Fruit fly (Drosophila melanogaster) whole organism, pupa: Measurements from ENCODE around the gene MED24.

ENCODE experiments used
- CG10348 ChIP-seq: fragments of 200-800 bp; sonication (Bioruptor generic); IDR thresholded peaks from 2 replicates; pipeline ENCODE4 v1.3.6; 2022; ENCODE audit warnings: missing biosample characterization, missing genetic modification characterization
- CG12605 ChIP-seq: fragments of 200-800 bp; sonication (Bioruptor generic); IDR thresholded peaks from 2 replicates; pipeline ENCODE4 v1.3.6; 2022; ENCODE audit warnings: missing biosample characterization, missing genetic modification characterization
- CG13204 ChIP-seq: fragments of 200-800 bp; sonication (Bioruptor generic); optimal IDR thresholded peaks from 2 replicates; lab custom pipeline; 2018; ENCODE audit warnings: missing biosample characterization, mild to moderate bottlenecking, missing genetic modification characterization, moderate library complexity
- CG14655 ChIP-seq: fragments of 200-800 bp; sonication (Bioruptor generic); optimal IDR thresholded peaks from 3 replicates; lab custom pipeline; 2017; ENCODE audit warnings: mild to moderate bottlenecking, missing biosample characterization, missing genetic modification reagents, missing genetic modification characterization
- CG15710 ChIP-seq: fragments of 200-800 bp; sonication (Bioruptor generic); optimal IDR thresholded peaks from 2 replicates; lab custom pipeline; 2018; ENCODE audit warnings: missing biosample characterization, mild to moderate bottlenecking, missing genetic modification characterization, moderate library complexity
- CG17806 ChIP-seq: fragments of 200-800 bp; sonication (Bioruptor generic); optimal IDR thresholded peaks from 2 replicates; lab custom pipeline; 2018; ENCODE audit warnings: missing biosample characterization, mild to moderate bottlenecking, missing genetic modification characterization, moderate library complexity
- CG32121 ChIP-seq: fragments of 200-800 bp; sonication (Bioruptor generic); IDR thresholded peaks from 2 replicates; pipeline ENCODE4 v1.3.6; 2022; ENCODE audit warnings: missing biosample characterization, missing genetic modification characterization
- CG34367 ChIP-seq: fragments of 200-800 bp; sonication (Bioruptor generic); optimal IDR thresholded peaks from 2 replicates; lab custom pipeline; 2018; ENCODE audit warnings: missing biosample characterization, mild to moderate bottlenecking, missing genetic modification characterization
- CG4496 ChIP-seq: fragments of 200-800 bp; sonication (Bioruptor generic); IDR thresholded peaks from 3 replicates; pipeline ENCODE4 v1.3.6; 2022; ENCODE audit warnings: missing biosample characterization, missing genetic modification characterization
- CG8159 ChIP-seq: fragments of 200-800 bp; sonication (Bioruptor generic); optimal IDR thresholded peaks from 3 replicates; lab custom pipeline; 2018; ENCODE audit warnings: missing biosample characterization, mild to moderate bottlenecking, missing genetic modification characterization, moderate library complexity
- CG8301 ChIP-seq: fragments of 200-800 bp; sonication (Bioruptor generic); optimal IDR thresholded peaks from 2 replicates; lab custom pipeline; 2018; ENCODE audit warnings: missing biosample characterization, mild to moderate bottlenecking, missing genetic modification characterization
- CG9948 ChIP-seq: fragments of 200-800 bp; sonication (Bioruptor generic); optimal IDR thresholded peaks from 2 replicates; lab custom pipeline; 2018; ENCODE audit warnings: missing biosample characterization, mild to moderate bottlenecking, missing genetic modification characterization, moderate library complexity
- D1 ChIP-seq: fragments of 200-800 bp; sonication (Bioruptor generic); optimal IDR thresholded peaks from 2 replicates; lab custom pipeline; 2018; ENCODE audit warnings: missing biosample characterization, mild to moderate bottlenecking, missing genetic modification characterization, moderate library complexity
- EcR ChIP-seq: fragments of 200-800 bp; sonication (Bioruptor generic); optimal IDR thresholded peaks from 3 replicates; lab custom pipeline; 2019; ENCODE audit warnings: missing biosample characterization, missing genetic modification characterization, mild to moderate bottlenecking, moderate library complexity, missing genetic modification reagents
- Ets98B ChIP-seq: fragments of 200-800 bp; sonication (Bioruptor generic); IDR thresholded peaks from 2 replicates; pipeline ENCODE4 v1.3.6; 2022; ENCODE audit warnings: missing biosample characterization, missing genetic modification characterization
- Pif1A ChIP-seq: fragments of 200-800 bp; sonication (Bioruptor generic); optimal IDR thresholded peaks from 3 replicates; lab custom pipeline; 2016; ENCODE audit warnings: missing biosample characterization, missing genetic modification characterization
- Pif1B ChIP-seq: fragments of 200-800 bp; sonication (Bioruptor generic); optimal IDR thresholded peaks from 3 replicates; lab custom pipeline; 2016; ENCODE audit warnings: missing biosample characterization, missing genetic modification characterization
- Snoo ChIP-seq: fragments of 200-800 bp; sonication (Bioruptor generic); optimal IDR thresholded peaks from 3 replicates; lab custom pipeline; 2017; ENCODE audit warnings: missing biosample characterization, mild to moderate bottlenecking, missing genetic modification characterization, inconsistent platforms
- fd96Ca ChIP-seq: fragments of 200-800 bp; sonication (Bioruptor generic); IDR thresholded peaks from 3 replicates; pipeline ENCODE4 v1.3.6; 2022; ENCODE audit warnings: missing biosample characterization, missing genetic modification characterization
- gl ChIP-seq: fragments of 200-800 bp; sonication (Bioruptor generic); optimal IDR thresholded peaks from 2 replicates; lab custom pipeline; 2018; ENCODE audit warnings: missing biosample characterization, mild to moderate bottlenecking, missing genetic modification characterization
- rn ChIP-seq: fragments of 200-800 bp; sonication (Bioruptor generic); IDR thresholded peaks from 2 replicates; pipeline ENCODE4 v1.3.6; 2022; ENCODE audit warnings: missing biosample characterization, missing genetic modification characterization

MED24 gene

dm6 chr3L:8202317-8202842, 11.3 kb downstream of the MED24 start, which contains the start of the genes CG7366 and CG13679:
TSS of gene CG7366 (minus strand) at chr3L:8202417.
TSS of gene CG13679 (plus strand) at chr3L:8202792.
- TF ChIP-seq rn (no peak), CG8301 (no peak), CG10348 (GFP tag; lab: Robert Waterston, UW) (no peak), EcR (GFP tag; lab: Kevin White, UChicago) (no peak), Pif1B (no peak), CG8159 (tag; lab: Kevin White, UChicago) (no peak), Pif1A (GFP tag; lab: Kevin White, UChicago) (no peak), CG34367 (tag; lab: Kevin White, UChicago) (no peak), CG9948 (tag; lab: Kevin White, UChicago) (no peak)

dm6 chr3L:8210596-8210995, 19.5 kb downstream of the MED24 start, which contains the start of gene tut:
TSS of gene tut (minus strand) at chr3L:8210743.
- no peak for TF ChIP-seq CG13204 (GFP tag; lab: Kevin White, UChicago)
- no peak for TF ChIP-seq CG4496 (GFP tag; lab: Robert Waterston, UW)
- no peak for TF ChIP-seq CG12605 (GFP tag; lab: Robert Waterston, UW)
- no peak for TF ChIP-seq CG34367 (tag; lab: Kevin White, UChicago)
- TF ChIP-seq CG14655 (GFP tag; lab: Kevin White, UChicago) = no peak
- no peak for TF ChIP-seq EcR (GFP tag; lab: Kevin White, UChicago)
- no peak for TF ChIP-seq rn
- TF ChIP-seq CG15710 (tag; lab: Kevin White, UChicago) = no peak
- no peak for TF ChIP-seq CG9948 (tag; lab: Kevin White, UChicago)
- no peak for TF ChIP-seq CG8159 (tag; lab: Kevin White, UChicago)
- TF ChIP-seq CG8301 = no peak
- TF ChIP-seq CG32121 = no peak

dm6 chr3L:8211590-8211989, 20.5 kb downstream of the MED24 start, which contains the start of gene CG8006:
TSS of gene CG8006 (plus strand) at chr3L:8211890.
- TF ChIP-seq CG15710 (tag; lab: Kevin White, UChicago) (no peak), Pif1B (no peak), rn (no peak), CG8301 (no peak), gl (no peak), CG9948 (tag; lab: Kevin White, UChicago) (no peak), fd96Ca (GFP tag; lab: Robert Waterston, UW) (no peak), D1 (tag; lab: Kevin White, UChicago) (no peak), CG32121 (no peak), CG10348 (GFP tag; lab: Robert Waterston, UW) (no peak), CG34367 (tag; lab: Kevin White, UChicago) (no peak), Ets98B (GFP tag; lab: Robert Waterston, UW) (no peak), CG4496 (GFP tag; lab: Robert Waterston, UW) (no peak), CG12605 (GFP tag; lab: Robert Waterston, UW) (no peak), CG8159 (tag; lab: Kevin White, UChicago) (no peak), EcR (GFP tag; lab: Kevin White, UChicago) (no peak), Pif1A (GFP tag; lab: Kevin White, UChicago) (no peak), CG17806 (tag; lab: Kevin White, UChicago) (no peak), CG13204 (GFP tag; lab: Kevin White, UChicago) (no peak)
- TF ChIP-seq, all 21 proteins: peak for 0

- no peak for TF ChIP-seq Ets98B (GFP tag; lab: Robert Waterston, UW)
- TF ChIP-seq CG4496 (GFP tag; lab: Robert Waterston, UW) = no peak
- TF ChIP-seq gl = no peak
- TF ChIP-seq CG17806 (tag; lab: Kevin White, UChicago) = no peak
- TF ChIP-seq Pif1A (GFP tag; lab: Kevin White, UChicago) = no peak
- TF ChIP-seq CG9948 (tag; lab: Kevin White, UChicago) = no peak
- TF ChIP-seq Snoo = no peak
- TF ChIP-seq, all 21 proteins: peak for 0
These were observed 23.9 kb downstream of the MED24 start, which contains the start of gene CG8012 for dm6 chr3L:8214980-8215379. TSS of gene CG8012 (plus strand) at chr3L:8215280.

- TF ChIP-seq CG34367 (tag; lab: Kevin White, UChicago) (no peak), CG13204 (GFP tag; lab: Kevin White, UChicago) (no peak), Snoo (no peak), EcR (GFP tag; lab: Kevin White, UChicago) (no peak), CG12605 (GFP tag; lab: Robert Waterston, UW) (no peak), gl (no peak), CG14655 (GFP tag; lab: Kevin White, UChicago) (no peak), CG8159 (tag; lab: Kevin White, UChicago) (no peak), CG9948 (tag; lab: Kevin White, UChicago) (no peak), Pif1A (GFP tag; lab: Kevin White, UChicago) (no peak), D1 (tag; lab: Kevin White, UChicago) (no peak)
These were observed 27.8 kb downstream of the MED24 start, which contains the start of gene CG13674 for dm6 chr3L:8218883-8219282. TSS of gene CG13674 (minus strand) at chr3L:8218983.

dm6 chr3L:8219687-8220086, 28.6 kb downstream of the MED24 start:
- TF ChIP-seq CG4496 (GFP tag; lab: Robert Waterston, UW) = no peak
- TF ChIP-seq Pif1A (GFP tag; lab: Kevin White, UChicago) = no peak
- TF ChIP-seq D1 (tag; lab: Kevin White, UChicago) = no peak
- TF ChIP-seq CG8301 = no peak
- no peak for TF ChIP-seq CG10348 (GFP tag; lab: Robert Waterston, UW)
- no peak for TF ChIP-seq CG13204 (GFP tag; lab: Kevin White, UChicago)
- no peak for TF ChIP-seq gl
- TF ChIP-seq Pif1B = no peak
- TF ChIP-seq CG17806 (tag; lab: Kevin White, UChicago) = no peak
- TF ChIP-seq CG12605 (GFP tag; lab: Robert Waterston, UW) = no peak
- TF ChIP-seq CG34367 (tag; lab: Kevin White, UChicago) = no peak
- no peak for TF ChIP-seq CG9948 (tag; lab: Kevin White, UChicago)
- TF ChIP-seq fd96Ca (GFP tag; lab: Robert Waterston, UW) = no peak
